Fruit fly (Drosophila melanogaster) whole organism, embryonic: ENCODE data around the gene CG5188.

Experiments
- CG4282 ChIP-seq: fragments of 200-800 bp; sonication (Bioruptor generic); optimal IDR thresholded peaks from 2 replicates; lab custom pipeline; 2016; ENCODE audit warnings: missing biosample characterization, missing genetic modification characterization
- cg ChIP-seq: fragments of 200-800 bp; sonication (Bioruptor generic); optimal IDR thresholded peaks from 3 replicates; lab custom pipeline; 2019; ENCODE audit warnings: missing biosample characterization, mild to moderate bottlenecking, missing genetic modification characterization, moderate library complexity
- crp ChIP-seq, 2 experiments: fragments of 200-800 bp; sonication (Bioruptor generic); optimal IDR thresholded peaks; 2 replicates in 1 of 2; 3 replicates in 1 of 2; lab custom pipeline; 2017; ENCODE audit warnings: missing biosample characterization in 2 of 2, missing genetic modification characterization in 2 of 2, mild to moderate bottlenecking in 1 of 2, moderate library complexity in 1 of 2
- hb ChIP-seq: fragments of 200-800 bp; sonication (Bioruptor generic); IDR thresholded peaks from 3 replicates; pipeline ENCODE4 v1.3.6; 2022; ENCODE audit warnings: missing biosample characterization, missing genetic modification characterization; ENCODE audit not compliant: partially characterized antibody
- knrl ChIP-seq: fragments of 200-800 bp; sonication (Bioruptor generic); IDR thresholded peaks from 3 replicates; pipeline ENCODE4 v1.3.6; 2022; ENCODE audit warnings: missing biosample characterization, missing genetic modification characterization; ENCODE audit not compliant: partially characterized antibody
- maf-S ChIP-seq: fragments of 200-800 bp; sonication (Bioruptor generic); optimal IDR thresholded peaks from 2 replicates; lab custom pipeline; 2016; ENCODE audit warnings: missing biosample characterization, missing genetic modification characterization
- odd ChIP-seq: fragments of 200-800 bp; sonication (Bioruptor generic); optimal IDR thresholded peaks from 2 replicates; lab custom pipeline; 2017; ENCODE audit warnings: missing biosample characterization, mild to moderate bottlenecking, missing genetic modification characterization
- pzg ChIP-seq: fragments of 200-800 bp; sonication (Bioruptor generic); optimal IDR thresholded peaks from 3 replicates; lab custom pipeline; 2018; ENCODE audit warnings: missing biosample characterization, mild to moderate bottlenecking, missing genetic modification characterization, moderate library complexity
- ssp ChIP-seq: fragments of 200-800 bp; sonication (Bioruptor generic); IDR thresholded peaks from 2 replicates; pipeline ENCODE4 v1.3.6; 2022; ENCODE audit warnings: missing biosample characterization, missing genetic modification characterization

- TF ChIP-seq knrl (GFP tag; lab: Robert Waterston, UW) (no peak), hb (GFP tag; lab: Robert Waterston, UW) (no peak), CG4282 (GFP tag; lab: Kevin White, UChicago) (peak; percentile 26), cg (GFP tag; lab: Kevin White, UChicago) (no peak), crp (GFP tag; optimal IDR thresholded peaks at IDR 0.05; lab: Kevin White, UChicago) (peak in 1 of 2 experiments; percentile 38), pzg (GFP tag; lab: Kevin White, UChicago) (peak; percentile 53), odd (GFP tag; lab: Kevin White, UChicago) (peak; percentile 15), ssp (GFP tag; lab: Robert Waterston, UW) (peak; percentile 57), maf-S (GFP tag; lab: Kevin White, UChicago) (peak; percentile 62)
These were observed 2.3 kb downstream of the CG5188 start, which contains the start of the genes Bug22 and TfIIB for dm6 chr2L:10430802-10431476.
